Worm (Caenorhabditis elegans): Measurements from ENCODE around the gene oac-55.
A peak's percentile ranks its signal among the peaks of the same experiment; 100 is the strongest.

Gene oac-55

DNA sequence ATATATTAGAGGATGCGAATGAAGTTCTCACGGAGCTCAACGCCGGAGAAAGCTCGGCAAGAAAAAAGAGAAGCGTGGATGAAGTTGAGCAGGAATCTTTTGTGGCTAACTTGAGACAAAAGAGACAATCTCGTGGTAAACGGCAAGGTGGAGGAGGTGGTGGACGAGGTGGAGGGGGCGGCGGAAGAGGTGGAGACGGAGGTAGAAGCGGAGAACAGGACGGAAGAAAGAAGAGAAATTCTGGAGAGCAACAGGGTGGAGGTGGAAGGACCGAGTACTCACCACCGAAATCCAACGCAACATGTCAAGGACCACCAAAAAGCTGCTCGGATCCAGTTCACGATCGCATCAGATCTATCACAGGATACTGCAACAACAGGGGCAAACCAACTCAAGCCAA lies 29.5 kb downstream of the oac-55 start:
- TF ChIP-seq fkh-10 (GFP tag; optimal IDR thresholded peaks at IDR 0.05), result no peak
- no peak for TF ChIP-seq pha-4 (tag; optimal IDR thresholded peaks at IDR 0.05)
- no peak for TF ChIP-seq fkh-2 (tag; optimal IDR thresholded peaks at IDR 0.05)
- TF ChIP-seq tbx-2 (tag; optimal IDR thresholded peaks at IDR 0.05), result no peak
- no peak for TF ChIP-seq nhr-237 (tag; optimal IDR thresholded peaks at IDR 0.05)
- no peak for TF ChIP-seq unc-62 (GFP tag; optimal IDR thresholded peaks at IDR 0.05)
- no peak for TF ChIP-seq aly-2 (tag; optimal IDR thresholded peaks at IDR 0.05)
- TF ChIP-seq egl-27 (tag; optimal IDR thresholded peaks at IDR 0.05), result no peak
- TF ChIP-seq nhr-23 (tag; optimal IDR thresholded peaks at IDR 0.05), result no peak
- TF ChIP-seq elt-2 (tag; optimal IDR thresholded peaks at IDR 0.05), result no peak
- no peak for TF ChIP-seq jun-1 (tag; optimal IDR thresholded peaks at IDR 0.05)
- TF ChIP-seq lin-15B (tag; optimal IDR thresholded peaks at IDR 0.05), result no peak
- no peak for TF ChIP-seq snpc-4 (tag; optimal IDR thresholded peaks at IDR 0.05)

DNA sequence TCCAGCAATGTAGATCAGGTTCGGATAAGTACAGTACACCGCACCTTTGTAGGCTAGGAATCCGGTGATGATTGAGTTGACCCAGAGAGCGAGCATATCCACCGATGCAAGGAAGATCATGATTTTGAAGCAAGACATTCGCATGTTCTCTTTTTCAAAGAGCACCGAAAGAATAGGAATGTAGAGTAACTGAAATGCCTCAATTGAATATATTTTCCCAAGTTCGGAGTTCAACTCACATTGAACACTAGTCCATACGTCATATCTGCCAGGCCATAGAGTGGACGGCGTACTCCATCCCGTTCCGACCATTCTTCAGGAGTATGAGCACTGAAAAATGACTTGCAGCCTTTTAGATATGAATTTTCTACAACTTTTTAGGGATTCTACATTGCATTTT lies 38.8 kb downstream of the oac-55 start:
- no peak for TF ChIP-seq lin-15B (tag; optimal IDR thresholded peaks at IDR 0.05)
- TF ChIP-seq nhr-43 (tag; optimal IDR thresholded peaks at IDR 0.05; ENCODE audit: poor library complexity, severe bottlenecking), result no peak

DNA sequence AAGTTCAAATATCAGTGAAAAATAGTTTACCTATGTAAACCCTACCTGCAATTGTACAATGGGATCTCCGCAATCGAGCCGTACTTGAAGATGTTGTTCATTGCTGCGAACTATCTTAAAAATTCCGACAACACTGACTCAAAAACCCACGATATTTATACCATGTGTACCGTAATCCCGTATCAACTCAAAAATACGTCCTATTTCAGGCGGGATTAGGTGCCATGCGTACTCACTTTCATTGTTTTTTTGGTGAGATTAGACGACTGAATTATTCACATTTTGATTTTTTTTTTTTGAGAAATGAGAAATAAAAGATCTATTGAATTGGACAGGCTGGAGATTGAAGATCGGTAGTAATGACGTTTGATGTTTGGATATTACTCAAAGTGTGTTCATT lies 39.4 kb downstream of the oac-55 start, which contains the start of gene srt-30:
TSS of gene srt-30 (minus strand) at position 101 of the 400 bp plus-strand sequence.
- TF ChIP-seq unc-39 (tag; optimal IDR thresholded peaks at IDR 0.05) (no peak), fkh-2 (tag; optimal IDR thresholded peaks at IDR 0.05) (no peak), lin-39 (tag; optimal IDR thresholded peaks at IDR 0.05) (no peak), eor-1 (tag; optimal IDR thresholded peaks at IDR 0.05) (no peak), ceh-28 (tag; optimal IDR thresholded peaks at IDR 0.05) (no peak), nhr-76 (tag; optimal IDR thresholded peaks at IDR 0.05) (no peak), nfya-1 (tag; optimal IDR thresholded peaks at IDR 0.05; ENCODE audit: insufficient read depth) (no peak), elt-1 (tag; optimal IDR thresholded peaks at IDR 0.05) (no peak)

DNA sequence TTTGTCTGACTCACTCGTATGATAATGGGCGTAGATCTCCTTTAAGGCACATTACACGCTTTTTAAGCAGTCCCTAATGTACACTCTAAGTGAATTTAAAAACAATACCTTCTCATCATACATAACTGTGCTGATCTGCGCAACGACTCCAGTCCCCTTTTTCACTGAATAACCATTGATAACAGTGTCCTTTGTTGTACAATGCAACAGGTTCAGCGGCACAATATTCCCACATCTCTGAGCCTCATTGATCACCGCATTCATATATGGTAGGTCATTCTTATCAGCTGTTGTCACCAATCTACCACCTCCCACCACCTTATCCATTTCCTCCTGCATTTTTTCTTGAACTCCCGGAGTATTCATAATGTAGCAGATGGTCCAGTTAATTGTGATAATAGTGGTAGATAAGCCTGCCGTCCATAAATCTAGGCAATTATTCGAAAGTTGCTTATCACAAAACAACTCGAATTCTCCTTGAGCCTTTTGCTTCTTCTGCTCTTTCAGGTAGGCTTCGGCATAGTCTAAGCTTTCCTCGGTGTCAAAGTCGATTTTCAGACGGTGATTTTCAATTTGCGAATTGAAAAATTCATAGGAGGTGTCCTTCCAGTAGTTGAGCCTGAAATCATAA lies 41.0 kb downstream of the oac-55 start:
- no peak for TF ChIP-seq ceh-82 (tag; optimal IDR thresholded peaks at IDR 0.05)
- no peak for TF ChIP-seq egl-27 (tag; optimal IDR thresholded peaks at IDR 0.05)
- no peak for TF ChIP-seq ceh-9 (tag; optimal IDR thresholded peaks at IDR 0.05)
- TF ChIP-seq mml-1 (tag; optimal IDR thresholded peaks at IDR 0.05), result no peak
- TF ChIP-seq elt-2 (tag; optimal IDR thresholded peaks at IDR 0.05), result no peak
- no peak for TF ChIP-seq ZK546.5 (tag; optimal IDR thresholded peaks at IDR 0.05)
- no peak for TF ChIP-seq nhr-237 (tag; optimal IDR thresholded peaks at IDR 0.05)
- no peak for TF ChIP-seq aly-2 (tag; optimal IDR thresholded peaks at IDR 0.05)
- TF ChIP-seq nfya-1 (tag; optimal IDR thresholded peaks at IDR 0.05; ENCODE audit: insufficient read depth), result no peak
- TF ChIP-seq daf-12 (tag; optimal IDR thresholded peaks at IDR 0.05), result no peak
- no peak for TF ChIP-seq nhr-76 (tag; optimal IDR thresholded peaks at IDR 0.05)
- no peak for TF ChIP-seq ztf-11 (tag; optimal IDR thresholded peaks at IDR 0.05)
- TF ChIP-seq nhr-23 (tag; optimal IDR thresholded peaks at IDR 0.05), result no peak

DNA sequence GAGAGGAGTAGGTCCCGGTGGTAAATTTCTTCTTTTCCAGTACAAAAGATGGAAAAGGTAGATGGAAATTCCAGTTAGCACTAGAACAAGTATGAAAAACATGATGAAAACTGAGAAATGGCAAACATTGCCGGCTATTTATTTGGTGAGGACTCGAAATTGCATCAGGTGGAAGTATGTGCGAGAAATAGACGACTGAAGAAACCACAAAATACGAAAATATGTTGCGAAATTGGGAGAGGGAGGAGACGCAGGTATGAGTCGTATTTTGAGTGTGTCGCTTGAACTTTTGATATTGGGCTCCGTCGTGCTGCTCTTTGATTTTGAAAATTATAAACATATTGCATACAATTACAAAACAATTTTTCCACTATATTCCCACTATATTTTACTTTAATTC lies 42.4 kb downstream of the oac-55 start, which contains the start of gene cyp-33C8:
TSS of gene cyp-33C8 (minus strand) at position 200 of the 400 bp plus-strand sequence.
- TF ChIP-seq ceh-82 (tag; optimal IDR thresholded peaks at IDR 0.05) (no peak), pqm-1 (tag; optimal IDR thresholded peaks at IDR 0.05) (peak; percentile 24), snpc-4 (tag; optimal IDR thresholded peaks at IDR 0.05) (peak; percentile 5), jun-1 (tag; optimal IDR thresholded peaks at IDR 0.05) (no peak), lin-39 (tag; optimal IDR thresholded peaks at IDR 0.05) (peak; percentile 20), fkh-10 (GFP tag; optimal IDR thresholded peaks at IDR 0.05) (no peak), nhr-28 (tag; optimal IDR thresholded peaks at IDR 0.05) (no peak), ceh-16 (tag; optimal IDR thresholded peaks at IDR 0.05) (no peak), nhr-67 (tag; optimal IDR thresholded peaks at IDR 0.05) (no peak), elt-2 (tag; optimal IDR thresholded peaks at IDR 0.05) (peak; percentile 21), aly-2 (tag; optimal IDR thresholded peaks at IDR 0.05) (no peak), lsy-12 (tag; optimal IDR thresholded peaks at IDR 0.05) (no peak)

Measured in whole organism, L3 larva.